Worm (Caenorhabditis elegans) whole organism, young adult: ENCODE data around the gene T09A12.1.

ENCODE experiments used
- B0336.3 ChIP-seq: fragments of 200-800 bp; sonication (Bioruptor generic); IDR thresholded peaks from 2 replicates; pipeline ENCODE4 v1.3.6; 2022; ENCODE audit warnings: missing genetic modification characterization, missing compliant biosample characterization
- C17E4.6 ChIP-seq: fragments of 200-800 bp; sonication (Bioruptor generic); IDR thresholded peaks from 2 replicates; pipeline ENCODE4 v1.3.6; 2022; ENCODE audit warnings: missing genetic modification reagents, missing genetic modification characterization, missing compliant biosample characterization
- F10E7.11 ChIP-seq: sonication (generic microtip); optimal IDR thresholded peaks from 2 replicates; lab custom pipeline; 2017; ENCODE audit warnings: mild to moderate bottlenecking, missing genetic modification characterization, moderate library complexity, missing compliant biosample characterization
- F39B2.1 ChIP-seq: fragments of 200-800 bp; sonication (Bioruptor generic); IDR thresholded peaks from 2 replicates; pipeline ENCODE4 v1.3.6; 2022; ENCODE audit warnings: missing genetic modification reagents, missing genetic modification characterization, missing compliant biosample characterization
- F49E8.2 ChIP-seq: sonication (generic microtip); optimal IDR thresholded peaks from 3 replicates; lab custom pipeline; 2017; ENCODE audit warnings: missing genetic modification characterization, mild to moderate bottlenecking, missing compliant biosample characterization, antibody characterized with exemption, moderate library complexity; ENCODE audit not compliant: insufficient read depth
- F55B11.4 ChIP-seq: sonication (generic microtip); optimal IDR thresholded peaks from 2 replicates; lab custom pipeline; 2016; ENCODE audit warnings: missing compliant biosample characterization, missing genetic modification characterization, borderline replicate concordance; ENCODE audit not compliant: insufficient read depth
- F57C9.4 ChIP-seq: sonication (generic microtip); optimal IDR thresholded peaks from 2 replicates; lab custom pipeline; 2017; ENCODE audit warnings: mild to moderate bottlenecking, missing genetic modification characterization, missing compliant biosample characterization
- K11D2.4 ChIP-seq: fragments of 200-800 bp; sonication (Bioruptor generic); IDR thresholded peaks from 2 replicates; pipeline ENCODE4 v1.3.6; 2022; ENCODE audit warnings: missing genetic modification reagents, missing genetic modification characterization, missing compliant biosample characterization
- K12H6.12 ChIP-seq: fragments of 200-800 bp; sonication (Bioruptor generic); optimal IDR thresholded peaks from 2 replicates; lab custom pipeline; 2018; ENCODE audit warnings: mild to moderate bottlenecking, missing genetic modification characterization, missing compliant biosample characterization
- Y53F4B.3 ChIP-seq: fragments of 200-800 bp; sonication (Bioruptor generic); IDR thresholded peaks from 2 replicates; pipeline ENCODE4 v1.3.6; 2022; ENCODE audit warnings: missing genetic modification reagents, missing genetic modification characterization, missing compliant biosample characterization
- Y95B8A.8 ChIP-seq: fragments of 200-800 bp; sonication (Bioruptor generic); IDR thresholded peaks from 2 replicates; pipeline ENCODE4 v1.3.6; 2022; ENCODE audit warnings: missing genetic modification reagents, missing genetic modification characterization, missing compliant biosample characterization
- ZK185.1 ChIP-seq: sonication (generic microtip); optimal IDR thresholded peaks from 2 replicates; lab custom pipeline; 2016; ENCODE audit warnings: mild to moderate bottlenecking, missing genetic modification characterization, missing compliant biosample characterization; ENCODE audit not compliant: poor library complexity, severe bottlenecking
- akir-1 ChIP-seq: fragments of 200-800 bp; sonication (Bioruptor generic); optimal IDR thresholded peaks from 2 replicates; lab custom pipeline; 2018; ENCODE audit warnings: mild to moderate bottlenecking, missing genetic modification characterization, moderate library complexity, missing compliant biosample characterization
- athp-1 ChIP-seq: sonication (generic microtip); optimal IDR thresholded peaks from 2 replicates; lab custom pipeline; 2017; ENCODE audit warnings: mild to moderate bottlenecking, missing genetic modification characterization, missing compliant biosample characterization
- attf-6 ChIP-seq: fragments of 200-800 bp; sonication (Bioruptor generic); IDR thresholded peaks from 2 replicates; pipeline ENCODE4 v1.3.6; 2022; ENCODE audit warnings: missing genetic modification reagents, missing genetic modification characterization, missing compliant biosample characterization
- bed-2 ChIP-seq: fragments of 200-800 bp; sonication (Bioruptor generic); IDR thresholded peaks from 2 replicates; pipeline ENCODE4 v1.3.6; 2022; ENCODE audit warnings: missing genetic modification reagents, missing genetic modification characterization, missing compliant biosample characterization
- ccch-3 ChIP-seq: fragments of 200-800 bp; sonication (Bioruptor generic); optimal IDR thresholded peaks from 2 replicates; lab custom pipeline; 2018; ENCODE audit warnings: mild to moderate bottlenecking, missing genetic modification characterization, missing compliant biosample characterization
- cebp-2 ChIP-seq: fragments of 200-800 bp; sonication (Bioruptor generic); IDR thresholded peaks from 2 replicates; pipeline ENCODE4 v1.3.6; 2022; ENCODE audit warnings: missing genetic modification characterization, missing compliant biosample characterization
- ceh-91 ChIP-seq: fragments of 200-800 bp; sonication (Bioruptor generic); IDR thresholded peaks from 2 replicates; pipeline ENCODE4 v1.3.6; 2022; ENCODE audit warnings: missing genetic modification reagents, missing genetic modification characterization, missing compliant biosample characterization
- chd-7 ChIP-seq: sonication (generic microtip); optimal IDR thresholded peaks from 2 replicates; lab custom pipeline; 2016; ENCODE audit warnings: mild to moderate bottlenecking, missing genetic modification characterization, moderate library complexity, missing compliant biosample characterization
- die-1 ChIP-seq: sonication (generic microtip); optimal IDR thresholded peaks from 2 replicates; lab custom pipeline; 2016; ENCODE audit warnings: missing genotype, mild to moderate bottlenecking, missing genetic modification characterization, missing compliant biosample characterization
- dpff-1 ChIP-seq: sonication (generic microtip); optimal IDR thresholded peaks from 2 replicates; lab custom pipeline; 2017; ENCODE audit warnings: mild to moderate bottlenecking, missing genetic modification characterization, missing compliant biosample characterization
- efl-1 ChIP-seq: fragments of 150-350 bp; optimal IDR thresholded peaks from 2 replicates; lab custom pipeline; 2014; ENCODE audit warnings: missing biosample characterization, missing genetic modification reagents, missing genetic modification characterization
- egl-18 ChIP-seq: fragments of 200-800 bp; sonication (Bioruptor generic); IDR thresholded peaks from 2 replicates; pipeline ENCODE4 v1.3.6; 2022; ENCODE audit warnings: missing genetic modification reagents, missing genetic modification characterization, missing compliant biosample characterization
- egrh-3 ChIP-seq: fragments of 200-800 bp; sonication (Bioruptor generic); IDR thresholded peaks from 2 replicates; pipeline ENCODE4 v1.3.6; 2022; ENCODE audit warnings: missing genetic modification reagents, missing genetic modification characterization, missing compliant biosample characterization
- gei-17 ChIP-seq: fragments of 200-800 bp; sonication (Bioruptor generic); optimal IDR thresholded peaks from 2 replicates; lab custom pipeline; 2018; ENCODE audit warnings: mild to moderate bottlenecking, missing genetic modification characterization, missing compliant biosample characterization
- him-1 ChIP-seq: sonication (generic microtip); optimal IDR thresholded peaks from 2 replicates; lab custom pipeline; 2016; ENCODE audit warnings: missing genotype, missing genetic modification reagents, missing genetic modification characterization, missing compliant biosample characterization
- hlh-26 ChIP-seq: fragments of 200-800 bp; sonication (Bioruptor generic); conservative IDR thresholded peaks from 2 replicates; pipeline ENCODE4 v1.3.6; 2022; ENCODE audit warnings: missing genetic modification reagents, missing genetic modification characterization, missing compliant biosample characterization
- hmg-1.2 ChIP-seq: fragments of 200-800 bp; sonication (Bioruptor generic); IDR thresholded peaks from 2 replicates; pipeline ENCODE4 v1.3.6; 2022; ENCODE audit warnings: missing genetic modification reagents, missing genetic modification characterization, missing compliant biosample characterization
- hsf-1 ChIP-seq: fragments of 200-800 bp; sonication (Bioruptor generic); IDR thresholded peaks from 2 replicates; pipeline ENCODE4 v1.3.6; 2022; ENCODE audit warnings: missing genetic modification reagents, missing genetic modification characterization, missing compliant biosample characterization
- lin-54 ChIP-seq: fragments of 200-800 bp; sonication (Bioruptor generic); optimal IDR thresholded peaks from 2 replicates; lab custom pipeline; 2018; ENCODE audit warnings: mild to moderate bottlenecking, missing genetic modification characterization, missing compliant biosample characterization
- madf-3 ChIP-seq: fragments of 200-800 bp; sonication (Bioruptor generic); IDR thresholded peaks from 2 replicates; pipeline ENCODE4 v1.3.6; 2022; ENCODE audit warnings: missing genetic modification reagents, missing genetic modification characterization, missing compliant biosample characterization
- mel-28 ChIP-seq: sonication (generic microtip); optimal IDR thresholded peaks from 2 replicates; lab custom pipeline; 2016; ENCODE audit warnings: borderline replicate concordance, mild to moderate bottlenecking, missing genetic modification characterization, missing compliant biosample characterization
- nfya-1 ChIP-seq: sonication (generic microtip); optimal IDR thresholded peaks from 2 replicates; lab custom pipeline; 2017; ENCODE audit warnings: antibody characterized with exemption, missing compliant biosample characterization, missing genetic modification characterization, borderline replicate concordance; ENCODE audit not compliant: insufficient read depth
- nhr-80 ChIP-seq: sonication (generic microtip); optimal IDR thresholded peaks from 2 replicates; lab custom pipeline; 2016; ENCODE audit warnings: missing genetic modification characterization, missing compliant biosample characterization
- sdz-38 ChIP-seq: sonication (generic microtip); optimal IDR thresholded peaks from 2 replicates; lab custom pipeline; 2016; ENCODE audit warnings: missing genotype, missing genetic modification characterization, missing compliant biosample characterization
- snpc-1.1 ChIP-seq: sonication (generic microtip); optimal IDR thresholded peaks from 2 replicates; lab custom pipeline; 2017; ENCODE audit warnings: missing genetic modification characterization, mild to moderate bottlenecking, missing compliant biosample characterization, antibody characterized with exemption, moderate library complexity, missing genotype, missing genetic modification reagents; ENCODE audit not compliant: insufficient read depth
- snpc-1.3 ChIP-seq: sonication (generic microtip); optimal IDR thresholded peaks from 2 replicates; lab custom pipeline; 2017; ENCODE audit warnings: missing genetic modification characterization, mild to moderate bottlenecking, missing compliant biosample characterization, antibody characterized with exemption, moderate library complexity, missing genotype, missing genetic modification reagents; ENCODE audit not compliant: insufficient read depth
- sptf-2 ChIP-seq: fragments of 200-800 bp; sonication (Bioruptor generic); optimal IDR thresholded peaks from 2 replicates; lab custom pipeline; 2018; ENCODE audit warnings: mild to moderate bottlenecking, missing genetic modification characterization, missing compliant biosample characterization
- tlf-1 ChIP-seq: fragments of 200-800 bp; sonication (Bioruptor generic); optimal IDR thresholded peaks from 2 replicates; lab custom pipeline; 2018; ENCODE audit warnings: mild to moderate bottlenecking, missing genetic modification characterization, missing compliant biosample characterization
- unc-62 ChIP-seq: fragments of 150-350 bp; optimal IDR thresholded peaks from 2 replicates; lab custom pipeline; 2014; ENCODE audit warnings: missing biosample characterization, missing genetic modification reagents, missing genetic modification characterization
- ztf-22 ChIP-seq: fragments of 200-800 bp; sonication (Bioruptor generic); optimal IDR thresholded peaks from 2 replicates; lab custom pipeline; 2018; ENCODE audit warnings: mild to moderate bottlenecking, missing genetic modification characterization, moderate library complexity, missing compliant biosample characterization
- ztf-25 ChIP-seq: fragments of 200-800 bp; sonication (Bioruptor generic); IDR thresholded peaks from 2 replicates; pipeline ENCODE4 v1.3.6; 2022; ENCODE audit warnings: missing genetic modification reagents, missing genetic modification characterization, missing compliant biosample characterization
- ztf-26 ChIP-seq: sonication (generic microtip); optimal IDR thresholded peaks from 2 replicates; lab custom pipeline; 2017; ENCODE audit warnings: missing genetic modification characterization, missing compliant biosample characterization
- ztf-28 ChIP-seq: fragments of 200-800 bp; sonication (Bioruptor generic); IDR thresholded peaks from 2 replicates; pipeline ENCODE4 v1.3.6; 2022; ENCODE audit warnings: missing genetic modification reagents, missing genetic modification characterization, missing compliant biosample characterization

The T09A12.1 gene

DNA sequence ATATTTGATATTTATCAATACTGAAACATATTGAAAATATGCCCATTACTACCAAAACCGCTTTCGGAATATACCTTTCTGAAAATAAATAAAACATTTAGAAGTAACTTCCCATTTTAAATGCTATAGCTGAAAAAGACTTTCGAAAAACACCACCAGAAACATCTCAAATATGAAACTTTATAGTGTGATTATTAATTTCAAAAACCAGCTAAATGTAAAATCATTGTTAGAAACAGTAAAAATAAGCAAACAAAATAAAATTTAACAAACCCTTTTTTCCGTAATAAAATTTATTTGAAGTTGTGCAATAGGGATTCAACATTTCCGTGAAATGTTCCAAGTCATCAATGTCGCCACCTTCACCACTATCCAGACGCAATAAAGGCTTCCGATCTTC is 23.8 kb downstream of the T09A12.1 start, which contains the start of the genes K07H8.5 and K07H8.8:
Gene K07H8.5, plus strand, starts transcription at position 301 of the 400 bp plus-strand sequence.
Gene K07H8.8, minus strand, starts transcription at position 389 of the 400 bp plus-strand sequence.
- TF ChIP-seq Y95B8A.8 (GFP tag; lab: Robert Waterston, UW) (no peak), ztf-28 (GFP tag; lab: Robert Waterston, UW) (no peak), ztf-26 (tag; lab: Kevin White, UChicago) (no peak), K11D2.4 (no peak)

ce11 chrIV:8273334-8273733 is 29.1 kb downstream of the T09A12.1 start:
- no peak for TF ChIP-seq akir-1 (GFP tag; lab: Kevin White, UChicago)
- TF ChIP-seq ZK185.1 (tag; lab: Kevin White, UChicago): no peak
- TF ChIP-seq sptf-2 (GFP tag; lab: Kevin White, UChicago): no peak
- no peak for TF ChIP-seq hmg-1.2 (GFP tag; lab: Robert Waterston, UW)
- TF ChIP-seq ccch-3 (GFP tag; lab: Kevin White, UChicago): no peak
- TF ChIP-seq sdz-38 (tag; lab: Kevin White, UChicago): no peak
- no peak for TF ChIP-seq madf-3 (GFP tag; lab: Robert Waterston, UW)
- no peak for TF ChIP-seq ztf-26 (tag; lab: Kevin White, UChicago)
- no peak for TF ChIP-seq Y53F4B.3
- TF ChIP-seq lin-54: no peak
- TF ChIP-seq K11D2.4: no peak
- no peak for TF ChIP-seq C17E4.6 (GFP tag; lab: Robert Waterston, UW)
- no peak for TF ChIP-seq egl-18 (GFP tag; lab: Robert Waterston, UW)
- no peak for TF ChIP-seq bed-2 (GFP tag; lab: Robert Waterston, UW)
- TF ChIP-seq nfya-1: no peak
- TF ChIP-seq snpc-1.1 (tag; lab: Kevin White, UChicago): no peak
- no peak for TF ChIP-seq F39B2.1 (GFP tag; lab: Robert Waterston, UW)
- TF ChIP-seq nhr-80 (tag; lab: Kevin White, UChicago): no peak
- TF ChIP-seq attf-6 (GFP tag; lab: Robert Waterston, UW): no peak
- TF ChIP-seq athp-1: no peak

- TF ChIP-seq efl-1 (no peak), ztf-22 (GFP tag; lab: Kevin White, UChicago) (no peak), nfya-1 (no peak), ccch-3 (GFP tag; lab: Kevin White, UChicago) (no peak), ceh-91 (GFP tag; lab: Robert Waterston, UW) (no peak), F57C9.4 (no peak), ztf-25 (no peak), F10E7.11 (no peak), snpc-1.3 (tag; lab: Kevin White, UChicago) (no peak), K12H6.12 (no peak), F49E8.2 (tag; lab: Kevin White, UChicago) (no peak), cebp-2 (GFP tag; lab: Robert Waterston, UW) (no peak), F55B11.4 (tag; lab: Kevin White, UChicago) (no peak), attf-6 (GFP tag; lab: Robert Waterston, UW) (no peak)
These were observed 31.0 kb downstream of the T09A12.1 start, which contains the start of gene K07H8.11 for ce11 chrIV:8275232-8275631. TSS of gene K07H8.11 (minus strand) at chrIV:8275332.

DNA sequence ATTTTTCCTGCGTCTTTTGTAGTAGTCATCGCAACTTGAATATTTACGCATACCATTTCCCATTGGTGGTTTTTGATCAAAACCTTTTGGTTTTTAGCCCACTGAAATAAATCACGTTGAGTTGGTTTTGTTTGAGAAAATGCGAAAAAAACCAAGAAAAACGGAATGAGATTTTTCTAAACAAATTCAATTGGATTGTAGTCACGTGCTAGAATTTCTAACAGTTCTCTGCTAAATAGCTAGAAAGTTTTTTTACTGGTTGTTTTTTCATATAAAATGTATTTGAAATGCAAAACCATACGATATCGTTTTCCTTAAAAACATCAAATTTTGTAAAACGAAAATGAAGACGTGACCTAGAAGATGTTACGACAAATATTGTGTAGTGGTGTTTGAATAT is 32.4 kb downstream of the T09A12.1 start, which contains the start of gene K07H8.12:
Gene K07H8.12, minus strand, starts transcription at position 101 of the 400 bp plus-strand sequence.
- no peak for TF ChIP-seq B0336.3 (GFP tag; lab: Robert Waterston, UW)
- no peak for TF ChIP-seq dpff-1
- no peak for TF ChIP-seq unc-62 (GFP tag; lab: Kevin White, UChicago)
- TF ChIP-seq him-1 (tag; lab: Kevin White, UChicago): no peak
- TF ChIP-seq gei-17 (GFP tag; lab: Kevin White, UChicago): no peak
- TF ChIP-seq die-1: no peak
- no peak for TF ChIP-seq chd-7 (tag; lab: Kevin White, UChicago)
- no peak for TF ChIP-seq hsf-1 (GFP tag; lab: Robert Waterston, UW)
- no peak for TF ChIP-seq hlh-26
- no peak for TF ChIP-seq mel-28 (tag; lab: Kevin White, UChicago)
- TF ChIP-seq athp-1: no peak
- TF ChIP-seq egrh-3 (GFP tag; lab: Robert Waterston, UW): no peak
- no peak for TF ChIP-seq tlf-1 (GFP tag; lab: Kevin White, UChicago)
- no peak for TF ChIP-seq K12H6.12
